Fruit fly (Drosophila melanogaster): ENCODE measurements around the gene Sgt1.

- no peak for TF ChIP-seq Pif1B (GFP tag; optimal IDR thresholded peaks at IDR 0.05)
- TF ChIP-seq Pif1A (GFP tag; optimal IDR thresholded peaks at IDR 0.05): no peak
These were observed 40.6 kb downstream of the Sgt1 start, which contains the start of the genes RPA1 and Mcm2 for dm6 chr3R:8264302-8265080.

All from whole organism, pupa.